Fruit fly (Drosophila melanogaster) whole organism, wandering third instar larva: Measurements from ENCODE around the gene RpS14a.

ENCODE experiments used
- Abd-B ChIP-seq: fragments of >200 bp; optimal IDR thresholded peaks from 2 replicates; lab custom pipeline; 2017; ENCODE audit warnings: missing biosample characterization, missing genetic modification characterization
- CG32264 ChIP-seq: fragments of 200-800 bp; sonication (Bioruptor generic); optimal IDR thresholded peaks from 2 replicates; lab custom pipeline; 2016; ENCODE audit warnings: missing biosample characterization, missing genetic modification characterization
- CG9705 ChIP-seq: fragments of 200-800 bp; sonication (Bioruptor generic); optimal IDR thresholded peaks from 2 replicates; lab custom pipeline; 2018; ENCODE audit warnings: missing biosample characterization, mild to moderate bottlenecking, missing genetic modification characterization
- CrebA ChIP-seq: fragments of 200-800 bp; sonication (Bioruptor generic); optimal IDR thresholded peaks from 2 replicates; lab custom pipeline; 2016; ENCODE audit warnings: missing biosample characterization, mild to moderate bottlenecking, missing genetic modification characterization, borderline replicate concordance
- Dfd ChIP-seq: fragments of >200 bp; optimal IDR thresholded peaks from 2 replicates; lab custom pipeline; 2017; ENCODE audit warnings: missing biosample characterization, missing genetic modification characterization
- Dif ChIP-seq: fragments of 200-275, 200-300 bp; sonication (Bioruptor generic); optimal IDR thresholded peaks from 2 replicates; lab custom pipeline; 2018; ENCODE audit warnings: missing biosample characterization, missing genetic modification characterization; ENCODE audit not compliant: partially characterized antibody
- GATAd ChIP-seq: sonication (Bioruptor generic); optimal IDR thresholded peaks from 2 replicates; lab custom pipeline; 2016; ENCODE audit warnings: missing biosample characterization, missing genetic modification characterization
- HLH106 ChIP-seq: fragments of 200-800 bp; optimal IDR thresholded peaks from 3 replicates; lab custom pipeline; 2019; ENCODE audit warnings: missing biosample characterization, mild to moderate bottlenecking, missing genetic modification characterization, moderate library complexity
- Hnf4 ChIP-seq: fragments of 200-800 bp; sonication (Bioruptor generic); optimal IDR thresholded peaks from 2 replicates; lab custom pipeline; 2016; ENCODE audit warnings: missing biosample characterization, mild to moderate bottlenecking, missing genetic modification characterization
- Hr83 ChIP-seq: fragments of 200-300 bp; sonication (Bioruptor generic); optimal IDR thresholded peaks from 2 replicates; lab custom pipeline; 2016; ENCODE audit warnings: missing biosample characterization, mild to moderate bottlenecking, missing genetic modification characterization, moderate library complexity; ENCODE audit not compliant: poor library complexity, severe bottlenecking
- Jra ChIP-seq: sonication (Bioruptor generic); optimal IDR thresholded peaks from 2 replicates; lab custom pipeline; 2016; ENCODE audit warnings: missing biosample characterization, missing genetic modification characterization
- Mio ChIP-seq: sonication (Bioruptor generic); optimal IDR thresholded peaks from 2 replicates; lab custom pipeline; 2016; ENCODE audit warnings: missing biosample characterization, missing genetic modification characterization
- Myc ChIP-seq: fragments of >200 bp; optimal IDR thresholded peaks from 2 replicates; lab custom pipeline; 2017
- N ChIP-seq: fragments of >200 bp; optimal IDR thresholded peaks from 2 replicates; lab custom pipeline; 2018; ENCODE audit warnings: missing biosample characterization, missing external identifiers, missing genetic modification characterization
- OdsH ChIP-seq: fragments of 200-800 bp; sonication (Bioruptor generic); optimal IDR thresholded peaks from 2 replicates; lab custom pipeline; 2016; ENCODE audit warnings: missing biosample characterization, mild to moderate bottlenecking, missing genetic modification characterization
- Rel ChIP-seq, 2 experiments: fragments of 200-800 bp; sonication (Bioruptor generic) in 1 of 2; optimal IDR thresholded peaks; 2 replicates in 1 of 2; 3 replicates in 1 of 2; lab custom pipeline; 2016 to 2019; ENCODE audit warnings: mild to moderate bottlenecking in 2 of 2, missing biosample characterization in 2 of 2, missing genetic modification characterization in 2 of 2, moderate library complexity in 1 of 2
- Sp1 ChIP-seq: fragments of 200-800 bp; sonication (Bioruptor generic); optimal IDR thresholded peaks from 3 replicates; lab custom pipeline; 2019; ENCODE audit warnings: missing biosample characterization, mild to moderate bottlenecking, missing genetic modification characterization, moderate library complexity
- Vsx2 ChIP-seq: fragments of 200-300, 225-300 bp; sonication (Bioruptor generic); optimal IDR thresholded peaks from 2 replicates; lab custom pipeline; 2018; ENCODE audit warnings: missing biosample characterization, missing genetic modification characterization; ENCODE audit not compliant: partially characterized antibody
- br ChIP-seq: fragments of 200-800 bp; sonication (Bioruptor generic); optimal IDR thresholded peaks from 2 replicates; lab custom pipeline; 2016; ENCODE audit warnings: missing biosample characterization, missing genetic modification characterization
- brk ChIP-seq: fragments of 200-800 bp; sonication (Bioruptor generic); optimal IDR thresholded peaks from 2 replicates; lab custom pipeline; 2016; ENCODE audit warnings: missing biosample characterization, mild to moderate bottlenecking, missing genetic modification characterization
- dl ChIP-seq, 2 experiments: fragments of 175-275, 200-275 bp in 1 of 2; fragments of 200-275 bp in 1 of 2; sonication (Bioruptor generic); optimal IDR thresholded peaks; lab custom pipeline; 2018; ENCODE audit warnings: mild to moderate bottlenecking in 2 of 2, missing biosample characterization in 2 of 2, missing genetic modification characterization in 2 of 2, moderate library complexity in 2 of 2; ENCODE audit not compliant: partially characterized antibody in 2 of 2, insufficient read depth in 1 of 2
- dmrt93B ChIP-seq: fragments of 200-800 bp; sonication (Bioruptor generic); optimal IDR thresholded peaks from 2 replicates; lab custom pipeline; 2018; ENCODE audit warnings: missing biosample characterization, mild to moderate bottlenecking, missing genetic modification characterization
- dsf ChIP-seq: sonication (Bioruptor generic); optimal IDR thresholded peaks from 2 replicates; lab custom pipeline; 2016; ENCODE audit warnings: missing biosample characterization, missing genetic modification characterization, borderline replicate concordance
- ey ChIP-seq: fragments of 200-800 bp; sonication (Bioruptor generic); optimal IDR thresholded peaks from 2 replicates; lab custom pipeline; 2016; ENCODE audit warnings: missing biosample characterization, missing genetic modification characterization
- foxo ChIP-seq, 2 experiments: fragments of 200-800 bp; sonication (Bioruptor generic); optimal IDR thresholded peaks; 2 replicates in 1 of 2; 3 replicates in 1 of 2; lab custom pipeline; 2016 to 2017; ENCODE audit warnings: missing biosample characterization in 2 of 2, missing genetic modification characterization in 2 of 2
- fru ChIP-seq: fragments of 200-800 bp; sonication (Bioruptor generic); optimal IDR thresholded peaks from 3 replicates; lab custom pipeline; 2016; ENCODE audit warnings: missing biosample characterization, mild to moderate bottlenecking, missing genetic modification characterization
- h ChIP-seq: fragments of 200-800 bp; sonication (Bioruptor generic); optimal IDR thresholded peaks from 3 replicates; lab custom pipeline; 2016; ENCODE audit warnings: missing biosample characterization, mild to moderate bottlenecking, missing genetic modification characterization
- jim ChIP-seq: fragments of 175-275, 200-325 bp; sonication (Bioruptor generic); optimal IDR thresholded peaks from 2 replicates; lab custom pipeline; 2016; ENCODE audit warnings: missing biosample characterization, mild to moderate bottlenecking, missing genetic modification characterization
- lola ChIP-seq: fragments of >200 bp; optimal IDR thresholded peaks from 2 replicates; lab custom pipeline; 2017; ENCODE audit warnings: missing biosample characterization, missing genetic modification characterization
- pan ChIP-seq: fragments of >200 bp; optimal IDR thresholded peaks from 2 replicates; lab custom pipeline; 2017
- psq ChIP-seq: fragments of 200-800 bp; sonication (Bioruptor generic); optimal IDR thresholded peaks from 3 replicates; lab custom pipeline; 2017; ENCODE audit warnings: missing biosample characterization, mild to moderate bottlenecking, missing genetic modification characterization, moderate library complexity
- rgr ChIP-seq: fragments of 200-800 bp; sonication (Bioruptor generic); optimal IDR thresholded peaks from 3 replicates; lab custom pipeline; 2016; ENCODE audit warnings: missing biosample characterization, mild to moderate bottlenecking, missing genetic modification characterization
- sage ChIP-seq: fragments of 200-800 bp; sonication (Bioruptor generic); optimal IDR thresholded peaks from 2 replicates; lab custom pipeline; 2016; ENCODE audit warnings: missing biosample characterization, mild to moderate bottlenecking, missing genetic modification characterization
- sv ChIP-seq: fragments of 200-800 bp; sonication (Bioruptor generic); optimal IDR thresholded peaks from 3 replicates; lab custom pipeline; 2016; ENCODE audit warnings: missing biosample characterization, missing genetic modification characterization
- tai ChIP-seq: sonication (Bioruptor generic); optimal IDR thresholded peaks from 2 replicates; lab custom pipeline; 2016; ENCODE audit warnings: missing biosample characterization, missing genetic modification characterization
- usp ChIP-seq: fragments of >200 bp; optimal IDR thresholded peaks from 2 replicates; lab custom pipeline; 2017; ENCODE audit warnings: missing biosample characterization, missing genetic modification characterization
- woc ChIP-seq: sonication (Bioruptor generic); optimal IDR thresholded peaks from 2 replicates; lab custom pipeline; 2016; ENCODE audit warnings: missing biosample characterization, mild to moderate bottlenecking, missing genetic modification characterization

RpS14a gene

DNA sequence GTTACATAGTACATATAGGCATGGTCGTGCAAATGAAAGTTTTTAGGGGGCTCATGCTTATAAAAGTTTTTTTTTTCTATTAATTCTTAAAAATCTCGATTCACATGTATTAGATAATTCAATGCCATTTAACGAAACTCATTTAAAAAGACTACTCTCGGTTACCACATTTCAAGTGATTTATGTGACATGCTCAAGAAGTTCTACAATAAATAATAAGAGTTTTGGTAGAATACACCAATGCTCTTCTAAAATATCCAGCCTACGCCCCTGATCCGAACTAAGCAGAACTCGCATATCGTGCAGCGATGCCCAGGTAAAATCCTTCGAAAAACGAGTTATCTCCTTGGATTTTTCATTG is 41.0 kb upstream of the RpS14a start (continued):
- no peak for TF ChIP-seq Dif (GFP tag; lab: Kevin White, UChicago)
- TF ChIP-seq, all 38 proteins: peak for 12

DNA sequence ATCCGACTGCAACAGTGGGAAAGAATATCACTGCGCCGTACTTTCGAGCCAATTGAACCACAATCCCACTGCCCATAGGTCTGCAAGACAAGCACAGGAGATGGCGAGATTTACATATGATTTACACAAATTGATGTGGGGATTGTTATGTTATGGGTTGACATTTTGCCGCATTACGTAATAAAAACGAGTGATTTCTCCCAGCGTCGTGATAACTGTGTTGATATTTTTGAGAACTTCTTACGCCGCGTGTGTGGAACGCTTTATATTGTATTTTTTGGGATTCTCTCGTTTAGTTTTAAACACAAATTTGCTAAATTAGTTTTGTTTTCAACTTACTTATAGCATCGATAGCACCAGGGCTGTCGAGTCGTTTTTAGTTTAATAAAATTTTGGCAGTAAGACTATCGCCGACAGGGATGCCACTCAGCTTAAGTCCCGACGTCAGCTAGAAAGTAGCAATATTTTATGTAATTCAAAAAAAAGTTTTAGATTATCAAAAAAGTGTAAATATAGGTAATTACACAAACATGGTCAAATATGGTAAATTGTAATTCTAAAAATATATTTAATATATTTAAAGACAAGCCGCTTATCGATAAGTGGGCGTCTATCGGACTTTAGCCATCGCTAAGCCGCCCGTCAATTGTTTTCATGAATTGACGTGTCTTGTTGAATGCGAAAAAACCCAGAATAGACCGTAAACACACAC is 40.0 kb upstream of the RpS14a start, which contains the start of the genes CG45089, ND-MNLL and p115:
Gene CG45089, minus strand, starts transcription at position 388 of the 712 bp plus-strand sequence.
Gene ND-MNLL, minus strand, starts transcription at position 388 of the 712 bp plus-strand sequence.
Gene p115, plus strand, starts transcription at position 621 of the 712 bp plus-strand sequence.
- no peak for TF ChIP-seq dl (GFP tag; optimal IDR thresholded peaks at IDR 0.05; lab: Kevin White, UChicago; ENCODE audit: insufficient read depth in 1 of 2, partially characterized antibody in 2 of 2)
- no peak for TF ChIP-seq Dif (GFP tag; lab: Kevin White, UChicago)
- no peak for TF ChIP-seq brk (GFP tag; lab: Kevin White, UChicago)
- TF ChIP-seq dsf: peak; percentile 32
- TF ChIP-seq N (GFP tag; lab: Kevin White, UChicago): no peak
- peak; percentile 44 for TF ChIP-seq sv
- peak; percentile 37 for TF ChIP-seq GATAd (GFP tag; lab: Kevin White, UChicago)
- TF ChIP-seq usp (GFP tag; lab: Kevin White, UChicago): no peak
- TF ChIP-seq ey (GFP tag; lab: Kevin White, UChicago): peak; percentile 30
- no peak for TF ChIP-seq tai (GFP tag; lab: Kevin White, UChicago)
- peak; percentile 50 for TF ChIP-seq CG9705 (GFP tag; lab: Kevin White, UChicago)
- TF ChIP-seq rgr (GFP tag; lab: Kevin White, UChicago): peak; percentile 70
- TF ChIP-seq HLH106 (tag; lab: Kevin White, UChicago): peak; percentile 78
- TF ChIP-seq psq (GFP tag; lab: Kevin White, UChicago): peak; percentile 55
- peak in 1 of 2 experiments; percentile 79 for TF ChIP-seq foxo (GFP tag; optimal IDR thresholded peaks at IDR 0.05; lab: Kevin White, UChicago)
- TF ChIP-seq Mio (GFP tag; lab: Kevin White, UChicago): no peak
- TF ChIP-seq dmrt93B: peak; percentile 9
- peak; percentile 59 for TF ChIP-seq fru
- no peak for TF ChIP-seq pan (lab: Kevin White, UChicago)
- TF ChIP-seq lola (GFP tag; lab: Kevin White, UChicago): no peak
- no peak for TF ChIP-seq Abd-B (GFP tag; lab: Kevin White, UChicago)
- TF ChIP-seq Rel (GFP tag; optimal IDR thresholded peaks at IDR 0.05; lab: Kevin White, UChicago): no peak
- TF ChIP-seq Rel (tag; optimal IDR thresholded peaks at IDR 0.05; lab: Kevin White, UChicago): peak; percentile 21
- no peak for TF ChIP-seq Vsx2
- TF ChIP-seq Hnf4: peak; percentile 79
- peak; percentile 68 for TF ChIP-seq Myc (lab: Kevin White, UChicago)
- TF ChIP-seq Jra: peak; percentile 33
- no peak for TF ChIP-seq CrebA (GFP tag; lab: Kevin White, UChicago)
- peak; percentile 50 for TF ChIP-seq OdsH (GFP tag; lab: Kevin White, UChicago)
- peak; percentile 40 for TF ChIP-seq br
- TF ChIP-seq Sp1: peak; percentile 59
- TF ChIP-seq woc (GFP tag; lab: Kevin White, UChicago): peak; percentile 61
- peak; percentile 31 for TF ChIP-seq Hr83
- no peak for TF ChIP-seq jim (GFP tag; lab: Kevin White, UChicago)
- no peak for TF ChIP-seq Dfd (GFP tag; lab: Kevin White, UChicago)
- TF ChIP-seq sage (GFP tag; lab: Kevin White, UChicago): peak; percentile 54
- no peak for TF ChIP-seq CG32264 (GFP tag; lab: Kevin White, UChicago)
- TF ChIP-seq h: peak; percentile 69

dm6 chrX:7900659-7901058 is 32.9 kb upstream of the RpS14a start:
- TF ChIP-seq GATAd (GFP tag; lab: Kevin White, UChicago) (no peak), HLH106 (tag; lab: Kevin White, UChicago) (no peak), Rel (GFP tag; optimal IDR thresholded peaks at IDR 0.05; lab: Kevin White, UChicago) (no peak), Rel (tag; optimal IDR thresholded peaks at IDR 0.05; lab: Kevin White, UChicago) (peak; percentile 88), Vsx2 (no peak)
